Fruit fly (Drosophila melanogaster) S2 (cell line): ENCODE results near the gene HINT1.

Experiments used
- CG8478 ChIP-seq: fragments of >200 bp; optimal IDR thresholded peaks from 2 replicates; lab custom pipeline; 2018
- CTCF ChIP-seq, 2 experiments: fragments of >200 bp; optimal IDR thresholded peaks; 2 replicates each; lab custom pipeline; 2018

- TF ChIP-seq CTCF (optimal IDR thresholded peaks at IDR 0.05; lab: Kevin White, UChicago) (no peak), CG8478 (lab: Kevin White, UChicago) (no peak)
Measured at dm6 chr2L:2797186-2797585, 27.3 kb downstream of the HINT1 start.
